Worm (Caenorhabditis elegans): ENCODE results near the gene F54G2.1.

Gene F54G2.1

DNA sequence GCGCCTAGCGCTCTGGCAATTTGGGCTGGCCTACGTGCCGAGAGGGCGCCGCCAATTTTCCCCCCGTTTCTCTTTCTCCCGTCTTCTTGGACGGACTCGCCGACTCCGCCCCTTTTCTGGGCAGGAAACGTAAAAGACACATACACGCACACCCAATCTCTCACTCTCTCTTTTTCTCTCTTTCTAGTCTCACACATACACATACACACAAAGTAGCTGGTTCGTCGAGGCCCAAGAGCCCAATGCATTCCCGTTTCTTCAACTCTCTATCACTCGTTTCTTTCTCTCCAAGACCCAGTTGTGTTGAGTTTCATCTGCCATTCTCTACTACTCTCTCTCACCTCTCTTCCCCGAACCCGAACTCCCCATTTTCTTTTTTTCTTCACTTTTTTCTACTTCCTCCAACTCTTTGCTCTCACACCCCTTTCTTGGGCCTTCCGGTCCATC lies 65.3 kb downstream of the F54G2.1 start:
- TF ChIP-seq ceh-27 (GFP tag; optimal IDR thresholded peaks at IDR 0.05) (peak; percentile 5), unc-62 (GFP tag; optimal IDR thresholded peaks at IDR 0.05) (no peak), C06A6.2 (GFP tag; conservative IDR thresholded peaks at IDR 0.05) (no peak), madf-6 (GFP tag; IDR thresholded peaks at IDR 0.05) (no peak), hlh-26 (GFP tag; conservative IDR thresholded peaks at IDR 0.05) (no peak), akir-1 (GFP tag; optimal IDR thresholded peaks at IDR 0.05) (no peak), efl-1 (GFP tag; optimal IDR thresholded peaks at IDR 0.05) (no peak), F55B11.4 (tag; optimal IDR thresholded peaks at IDR 0.05; ENCODE audit: borderline replicate concordance, insufficient read depth) (no peak), hrde-1 (tag; optimal IDR thresholded peaks at IDR 0.05; ENCODE audit: borderline replicate concordance) (no peak), attf-6 (GFP tag; IDR thresholded peaks at IDR 0.05) (no peak), dpl-1 (GFP tag; optimal IDR thresholded peaks at IDR 0.05) (no peak), egl-18 (GFP tag; IDR thresholded peaks at IDR 0.05) (no peak), F57A8.1 (GFP tag; optimal IDR thresholded peaks at IDR 0.05) (no peak), hmg-1.2 (GFP tag; IDR thresholded peaks at IDR 0.05) (no peak; the same call in 1 of the 2 replicates), lir-1 (GFP tag; conservative IDR thresholded peaks at IDR 0.05) (no peak), ekl-4 (GFP tag; IDR thresholded peaks at IDR 0.05) (no peak), lsy-27 (tag; optimal IDR thresholded peaks at IDR 0.05; ENCODE audit: borderline replicate concordance, insufficient read depth) (no peak), chd-7 (tag; optimal IDR thresholded peaks at IDR 0.05) (peak; percentile 40), lag-1 (GFP tag; IDR thresholded peaks at IDR 0.05) (no peak), T07F8.4 (tag; optimal IDR thresholded peaks at IDR 0.05) (no peak), somi-1 (GFP tag; optimal IDR thresholded peaks at IDR 0.05) (peak; percentile 57), let-526 (GFP tag; IDR thresholded peaks at IDR 0.05) (0 out of 2 replicates have a peak, but pooled peaks have one; percentile 5), sdz-38 (tag; optimal IDR thresholded peaks at IDR 0.05) (no peak), attf-5 (GFP tag; optimal IDR thresholded peaks at IDR 0.05) (peak; percentile 36), mel-28 (tag; optimal IDR thresholded peaks at IDR 0.05; ENCODE audit: borderline replicate concordance) (no peak), F39B2.1 (GFP tag; IDR thresholded peaks at IDR 0.05) (no peak), snpc-1.1 (tag; optimal IDR thresholded peaks at IDR 0.05; ENCODE audit: insufficient read depth) (no peak), tbx-9 (tag; optimal IDR thresholded peaks at IDR 0.05; ENCODE audit: borderline replicate concordance) (no peak), ztf-6 (GFP tag; IDR thresholded peaks at IDR 0.05) (no peak), nfyb-1 (GFP tag; IDR thresholded peaks at IDR 0.05) (peak; percentile 67; the same call in 1 of the 2 replicates), ama-1 (optimal IDR thresholded peaks at IDR 0.05) (no peak), ama-1 (GFP tag; optimal IDR thresholded peaks at IDR 0.05) (no peak), ceh-40 (GFP tag; IDR thresholded peaks at IDR 0.05) (no peak), T26A5.8 (tag; optimal IDR thresholded peaks at IDR 0.05) (no peak), egrh-3 (GFP tag; IDR thresholded peaks at IDR 0.05) (peak; percentile 60), Y53F4B.3 (GFP tag; IDR thresholded peaks at IDR 0.05) (no peak), ceh-100 (GFP tag; IDR thresholded peaks at IDR 0.05) (no peak), ztf-18 (tag; optimal IDR thresholded peaks at IDR 0.05) (no peak), ets-4 (GFP tag; optimal IDR thresholded peaks at IDR 0.05) (no peak), zfh-2 (GFP tag; conservative IDR thresholded peaks at IDR 0.05) (peak; percentile 95), C17E4.6 (GFP tag; IDR thresholded peaks at IDR 0.05) (no peak), ztf-3 (GFP tag; optimal IDR thresholded peaks at IDR 0.05) (no peak), lin-40 (tag; optimal IDR thresholded peaks at IDR 0.05) (peak; percentile 58), fkh-3 (tag; optimal IDR thresholded peaks at IDR 0.05) (no peak), hlh-12 (tag; optimal IDR thresholded peaks at IDR 0.05) (no peak), B0261.1 (tag; optimal IDR thresholded peaks at IDR 0.05) (no peak), ztf-28 (GFP tag; IDR thresholded peaks at IDR 0.05) (no peak), lsl-1 (GFP tag; optimal IDR thresholded peaks at IDR 0.05) (no peak), xnd-1 (tag; optimal IDR thresholded peaks at IDR 0.05) (no peak)
